Worm (Caenorhabditis elegans): ENCODE measurements around the gene npp-27.

Gene npp-27

ce11 chrIV:7927852-7928251 is 17.8 kb upstream of the npp-27 start, which contains the start of gene gcy-8:
Gene gcy-8, plus strand, starts transcription at chrIV:7928152.
- TF ChIP-seq tbx-2 (tag; optimal IDR thresholded peaks at IDR 0.05) (no peak), ceh-88 (GFP tag; IDR thresholded peaks at IDR 0.05) (no peak), C16A3.4 (tag; optimal IDR thresholded peaks at IDR 0.05) (no peak), ama-1 (optimal IDR thresholded peaks at IDR 0.05) (no peak), dpl-1 (GFP tag; optimal IDR thresholded peaks at IDR 0.05) (no peak), lsy-2 (tag; optimal IDR thresholded peaks at IDR 0.05) (no peak), irx-1 (tag; optimal IDR thresholded peaks at IDR 0.05) (no peak), fkh-4 (tag; optimal IDR thresholded peaks at IDR 0.05; ENCODE audit: borderline replicate concordance) (no peak), dsc-1 (tag; optimal IDR thresholded peaks at IDR 0.05) (peak; percentile 51), nhr-85 (tag) (peak; percentile 32), nhr-28 (tag; optimal IDR thresholded peaks at IDR 0.05) (no peak), lin-39 (tag; optimal IDR thresholded peaks at IDR 0.05) (no peak)

ce11 chrIV:7927218-7927617 is 17.2 kb upstream of the npp-27 start, which contains the start of gene C49H3.12:
Gene C49H3.12, minus strand, starts transcription at chrIV:7927318.
- TF ChIP-seq nhr-85 (tag) = peak; percentile 3
- no peak for TF ChIP-seq egl-27 (tag; optimal IDR thresholded peaks at IDR 0.05)
- no peak for TF ChIP-seq fkh-8 (tag; optimal IDR thresholded peaks at IDR 0.05)
- no peak for TF ChIP-seq efl-1 (optimal IDR thresholded peaks at IDR 0.05)
- peak in 1 of 2 experiments; percentile 7 for TF ChIP-seq efl-1 (GFP tag; optimal IDR thresholded peaks at IDR 0.05 in 1 of 2)

- TF ChIP-seq nhr-47 (tag; optimal IDR thresholded peaks at IDR 0.05) (peak; percentile 8), irx-1 (tag; optimal IDR thresholded peaks at IDR 0.05) (no peak), nhr-11 (tag; optimal IDR thresholded peaks at IDR 0.05) (no peak), nhr-76 (tag; optimal IDR thresholded peaks at IDR 0.05) (no peak), zip-4 (GFP tag; optimal IDR thresholded peaks at IDR 0.05) (no peak), swsn-7 (tag; optimal IDR thresholded peaks at IDR 0.05) (no peak), C34B4.2 (tag; optimal IDR thresholded peaks at IDR 0.05) (no peak), ets-5 (GFP tag; IDR thresholded peaks at IDR 0.05) (no peak), nhr-90 (tag; optimal IDR thresholded peaks at IDR 0.05; ENCODE audit: poor library complexity) (no peak), lsy-2 (tag; optimal IDR thresholded peaks at IDR 0.05) (peak; percentile 31 to 71), fos-1 (tag; optimal IDR thresholded peaks at IDR 0.05) (no peak), grh-1 (GFP tag; IDR thresholded peaks at IDR 0.05) (no peak), dsc-1 (tag; optimal IDR thresholded peaks at IDR 0.05) (no peak), ceh-88 (GFP tag; IDR thresholded peaks at IDR 0.05) (no peak), Y116A8C.19 (tag; optimal IDR thresholded peaks at IDR 0.05; ENCODE audit: borderline replicate concordance) (no peak), ztf-4 (tag; optimal IDR thresholded peaks at IDR 0.05) (no peak), nhr-71 (tag; optimal IDR thresholded peaks at IDR 0.05) (peak; percentile 31), xbp-1 (tag; optimal IDR thresholded peaks at IDR 0.05) (peak; percentile 15), lin-13 (GFP tag; optimal IDR thresholded peaks at IDR 0.05) (no peak), isw-1 (GFP tag; IDR thresholded peaks at IDR 0.05) (no peak), hlh-17 (GFP tag; optimal IDR thresholded peaks at IDR 0.05; ENCODE audit: borderline replicate concordance) (no peak), fkh-4 (tag; optimal IDR thresholded peaks at IDR 0.05; ENCODE audit: borderline replicate concordance) (no peak), lin-39 (tag; optimal IDR thresholded peaks at IDR 0.05) (peak; percentile 3), tlp-1 (tag; optimal IDR thresholded peaks at IDR 0.05) (no peak), unc-130 (tag; optimal IDR thresholded peaks at IDR 0.05) (no peak), elt-3 (tag; optimal IDR thresholded peaks at IDR 0.05) (no peak), fkh-8 (tag; optimal IDR thresholded peaks at IDR 0.05) (no peak), fkh-10 (GFP tag; optimal IDR thresholded peaks at IDR 0.05) (no peak), ces-1 (GFP tag; optimal IDR thresholded peaks at IDR 0.05) (no peak), lin-35 (GFP tag; optimal IDR thresholded peaks at IDR 0.05) (peak; percentile 35 to 57), sup-37 (GFP tag; optimal IDR thresholded peaks at IDR 0.05) (no peak), alr-1 (tag; optimal IDR thresholded peaks at IDR 0.05; ENCODE audit: borderline replicate concordance) (no peak), ztf-11 (tag; optimal IDR thresholded peaks at IDR 0.05) (no peak), hlh-4 (tag; optimal IDR thresholded peaks at IDR 0.05) (no peak), nhr-84 (tag; optimal IDR thresholded peaks at IDR 0.05) (no peak), zag-1 (tag; optimal IDR thresholded peaks at IDR 0.05) (no peak), F16B12.6 (tag; optimal IDR thresholded peaks at IDR 0.05) (no peak), mep-1 (tag; optimal IDR thresholded peaks at IDR 0.05) (peak; percentile 33), mab-9 (GFP tag; IDR thresholded peaks at IDR 0.05) (no peak)
These were observed 16.2 kb upstream of the npp-27 start, which contains the start of gene rps-2 for ce11 chrIV:7926102-7926840. Gene rps-2, minus strand, starts transcription at chrIV:7926391.
